Worm (Caenorhabditis elegans): ENCODE data around the gene oac-30.
A peak's percentile ranks its signal among the peaks of the same experiment; 100 is the strongest.

DNA sequence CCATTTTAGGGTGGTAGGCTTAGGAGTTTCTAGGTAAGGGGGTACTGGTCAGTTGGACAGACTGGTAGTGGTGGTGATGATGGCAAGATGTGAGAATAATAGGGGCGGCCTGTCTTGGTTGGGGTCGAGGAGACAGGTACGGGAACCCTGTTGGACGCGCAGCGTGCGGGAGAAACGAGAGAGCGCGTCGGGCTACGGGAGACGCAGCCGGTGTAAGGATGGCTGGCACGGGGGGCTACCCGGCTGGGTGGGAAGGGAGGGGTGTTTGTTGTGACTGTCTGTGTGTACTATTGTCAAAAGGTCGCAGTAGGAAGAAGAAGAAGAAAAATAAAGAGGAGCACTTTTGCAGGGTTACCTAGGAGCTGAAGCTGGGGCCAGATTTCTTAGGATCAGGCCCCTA is 30.2 kb downstream of the oac-30 start:
- no peak for TF ChIP-seq nhr-10 (tag; optimal IDR thresholded peaks at IDR 0.05)
- TF ChIP-seq ceh-16 (tag; optimal IDR thresholded peaks at IDR 0.05) = no peak
- peak; percentile 52 for TF ChIP-seq Y55F3AM.14 (GFP tag; optimal IDR thresholded peaks at IDR 0.05)
- no peak for TF ChIP-seq mab-5 (tag; optimal IDR thresholded peaks at IDR 0.05)
- TF ChIP-seq ztf-11 (tag; optimal IDR thresholded peaks at IDR 0.05) = no peak
- no peak for TF ChIP-seq nhr-12 (tag; optimal IDR thresholded peaks at IDR 0.05)
- TF ChIP-seq ztf-1 (GFP tag; conservative IDR thresholded peaks at IDR 0.05) = no peak
- TF ChIP-seq dmd-4 (tag; optimal IDR thresholded peaks at IDR 0.05) = no peak
- no peak for TF ChIP-seq zag-1 (tag; optimal IDR thresholded peaks at IDR 0.05)
- TF ChIP-seq ama-1 (optimal IDR thresholded peaks at IDR 0.05) = no peak
- TF ChIP-seq F13H6.1 (tag; optimal IDR thresholded peaks at IDR 0.05) = no peak
- TF ChIP-seq ceh-82 (tag; optimal IDR thresholded peaks at IDR 0.05) = no peak
- TF ChIP-seq nhr-11 (tag; optimal IDR thresholded peaks at IDR 0.05) = no peak
- TF ChIP-seq ZK546.5 (tag; optimal IDR thresholded peaks at IDR 0.05) = no peak
